Fruit fly (Drosophila melanogaster): ENCODE measurements around the gene Kcmf1.
A peak's percentile ranks its signal among the peaks of the same experiment; 100 is the strongest.

Kcmf1 gene

dm6 chr3R:9053021-9053420 lies 38.3 kb upstream of the Kcmf1 start (continued):
- TF ChIP-seq sug (tag; optimal IDR thresholded peaks at IDR 0.05): peak; percentile 93
- TF ChIP-seq CG15514 (GFP tag; optimal IDR thresholded peaks at IDR 0.05): peak; percentile 72
- TF ChIP-seq Ets97D (GFP tag; optimal IDR thresholded peaks at IDR 0.05): no peak
- TF ChIP-seq jumu (GFP tag; optimal IDR thresholded peaks at IDR 0.05): peak; percentile 73
- no peak for TF ChIP-seq BEAF-32 (GFP tag; optimal IDR thresholded peaks at IDR 0.05)
- no peak for TF ChIP-seq sqz (GFP tag; optimal IDR thresholded peaks at IDR 0.05)
- TF ChIP-seq tll (GFP tag; optimal IDR thresholded peaks at IDR 0.05): no peak
- TF ChIP-seq Xbp1 (GFP tag; optimal IDR thresholded peaks at IDR 0.05): peak; percentile 38
- peak; percentile 41 for TF ChIP-seq Hsf (GFP tag; optimal IDR thresholded peaks at IDR 0.05)
- peak; percentile 32 for TF ChIP-seq CG11398 (GFP tag; optimal IDR thresholded peaks at IDR 0.05)
- peak; percentile 75 for TF ChIP-seq ab (GFP tag; optimal IDR thresholded peaks at IDR 0.05)
- TF ChIP-seq esg (GFP tag; conservative IDR thresholded peaks at IDR 0.05): no peak
- peak; percentile 6 for TF ChIP-seq CG4854 (GFP tag; optimal IDR thresholded peaks at IDR 0.05)
- peak; percentile 80 for TF ChIP-seq mirr (GFP tag; optimal IDR thresholded peaks at IDR 0.05)
- TF ChIP-seq CG3838 (GFP tag; optimal IDR thresholded peaks at IDR 0.05): no peak
- TF ChIP-seq MTF-1 (GFP tag; optimal IDR thresholded peaks at IDR 0.05; ENCODE audit: borderline replicate concordance): peak; percentile 64
- TF ChIP-seq prd (optimal IDR thresholded peaks at IDR 0.05): no peak
- no peak for TF ChIP-seq prd (GFP tag; IDR thresholded peaks at IDR 0.05)
- peak; percentile 19 for TF ChIP-seq bab2 (GFP tag; optimal IDR thresholded peaks at IDR 0.05)
- TF ChIP-seq Stat92E (GFP tag; optimal IDR thresholded peaks at IDR 0.05): no peak
- no peak for TF ChIP-seq CG2199 (GFP tag; IDR thresholded peaks at IDR 0.05)
- TF ChIP-seq CG30403 (GFP tag; optimal IDR thresholded peaks at IDR 0.05): peak; percentile 43
- peak; percentile 83 for TF ChIP-seq kni (GFP tag; optimal IDR thresholded peaks at IDR 0.05)
- no peak for TF ChIP-seq rib (GFP tag; IDR thresholded peaks at IDR 0.05)
- no peak for TF ChIP-seq CG17612 (GFP tag; IDR thresholded peaks at IDR 0.05)
- TF ChIP-seq CG17359 (tag; optimal IDR thresholded peaks at IDR 0.05): peak; percentile 48
- TF ChIP-seq CG11504 (tag; optimal IDR thresholded peaks at IDR 0.05): peak; percentile 8
- no peak for TF ChIP-seq Lim3 (GFP tag; IDR thresholded peaks at IDR 0.05)
- no peak for TF ChIP-seq CG18764 (GFP tag; optimal IDR thresholded peaks at IDR 0.05)
- peak; percentile 21 for TF ChIP-seq Bteb2 (GFP tag; optimal IDR thresholded peaks at IDR 0.05)
- TF ChIP-seq her (GFP tag; optimal IDR thresholded peaks at IDR 0.05): peak; percentile 85
- peak; percentile 34 for TF ChIP-seq unpg (GFP tag; optimal IDR thresholded peaks at IDR 0.05)
- peak; percentile 54 for TF ChIP-seq CG2712 (tag; optimal IDR thresholded peaks at IDR 0.05)
- TF ChIP-seq Dip3 (GFP tag; optimal IDR thresholded peaks at IDR 0.05): peak; percentile 66
- TF ChIP-seq CG18599 (GFP tag; optimal IDR thresholded peaks at IDR 0.05): peak; percentile 90
- TF ChIP-seq HHEX (GFP tag; optimal IDR thresholded peaks at IDR 0.05): peak; percentile 51
- peak; percentile 88 to 94 for TF ChIP-seq Trl (optimal IDR thresholded peaks at IDR 0.05)
- peak; percentile 84 for TF ChIP-seq Trl (GFP tag; optimal IDR thresholded peaks at IDR 0.05)
- no peak for TF ChIP-seq nerfin-2 (GFP tag; IDR thresholded peaks at IDR 0.05; ENCODE audit: partially characterized antibody)
- no peak for TF ChIP-seq Doc3 (GFP tag; IDR thresholded peaks at IDR 0.05; ENCODE audit: partially characterized antibody)
- TF ChIP-seq Hr39 (optimal IDR thresholded peaks at IDR 0.05): no peak
- no peak for TF ChIP-seq Hey (tag; optimal IDR thresholded peaks at IDR 0.05)
- no peak for TF ChIP-seq Hmx (GFP tag; optimal IDR thresholded peaks at IDR 0.05)
- TF ChIP-seq Doc2 (GFP tag; IDR thresholded peaks at IDR 0.05): no peak
- no peak for TF ChIP-seq gt (GFP tag; IDR thresholded peaks at IDR 0.05)
- peak; percentile 35 for TF ChIP-seq Chrac-16 (GFP tag; optimal IDR thresholded peaks at IDR 0.05)
- TF ChIP-seq ssp (GFP tag; IDR thresholded peaks at IDR 0.05): no peak
- TF ChIP-seq oc (tag; optimal IDR thresholded peaks at IDR 0.05): peak; percentile 43
- TF ChIP-seq yki (optimal IDR thresholded peaks at IDR 0.05): peak; percentile 65
- TF ChIP-seq CG10321 (GFP tag; IDR thresholded peaks at IDR 0.05): no peak
- no peak for TF ChIP-seq CG1233 (GFP tag; optimal IDR thresholded peaks at IDR 0.05)
- TF ChIP-seq CG7372 (GFP tag; IDR thresholded peaks at IDR 0.05): no peak
